Worm (Caenorhabditis elegans): ENCODE data around the gene C44H4.4.

Gene C44H4.4

DNA sequence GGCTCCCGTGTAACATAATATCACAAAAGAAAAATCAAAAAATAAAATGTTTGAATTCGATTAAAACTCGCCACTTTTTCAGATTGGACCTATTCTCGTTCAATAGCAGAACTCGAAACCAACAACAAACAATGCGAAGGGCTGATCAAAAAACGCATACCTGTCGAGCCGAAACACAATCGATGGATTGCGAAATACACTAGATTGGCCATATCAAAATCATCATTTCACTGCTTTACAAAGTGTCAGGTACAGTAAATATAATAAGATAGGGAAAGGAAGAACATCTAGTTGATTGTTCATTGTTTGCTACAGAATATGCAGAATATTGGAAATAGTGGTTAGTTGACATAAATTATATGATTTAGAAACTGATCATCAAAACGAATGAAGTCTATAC is 18.9 kb upstream of the C44H4.4 start:
- TF ChIP-seq pqm-1 (tag; optimal IDR thresholded peaks at IDR 0.05) (no peak), nhr-237 (tag; optimal IDR thresholded peaks at IDR 0.05) (no peak), eor-1 (tag; optimal IDR thresholded peaks at IDR 0.05) (no peak), nfya-1 (tag; optimal IDR thresholded peaks at IDR 0.05; ENCODE audit: insufficient read depth) (no peak), nhr-25 (tag; optimal IDR thresholded peaks at IDR 0.05) (no peak), pha-4 (tag; optimal IDR thresholded peaks at IDR 0.05) (no peak), lsy-12 (tag; optimal IDR thresholded peaks at IDR 0.05) (no peak), unc-39 (tag; optimal IDR thresholded peaks at IDR 0.05) (no peak), snpc-4 (tag; optimal IDR thresholded peaks at IDR 0.05) (no peak), nhr-23 (tag; optimal IDR thresholded peaks at IDR 0.05) (no peak), elt-1 (tag; optimal IDR thresholded peaks at IDR 0.05) (no peak)

- peak; percentile 42 for TF ChIP-seq unc-62 (GFP tag; optimal IDR thresholded peaks at IDR 0.05)
- TF ChIP-seq nhr-28 (tag; optimal IDR thresholded peaks at IDR 0.05) = no peak
- TF ChIP-seq ceh-9 (tag; optimal IDR thresholded peaks at IDR 0.05) = no peak
- TF ChIP-seq elt-1 (tag; optimal IDR thresholded peaks at IDR 0.05) = no peak
- TF ChIP-seq aly-2 (tag; optimal IDR thresholded peaks at IDR 0.05) = no peak
- peak; percentile 68 for TF ChIP-seq jun-1 (tag; optimal IDR thresholded peaks at IDR 0.05)
- TF ChIP-seq fkh-2 (tag; optimal IDR thresholded peaks at IDR 0.05) = no peak
- TF ChIP-seq pqm-1 (tag; optimal IDR thresholded peaks at IDR 0.05) = peak; percentile 44
- TF ChIP-seq sea-2 (GFP tag; optimal IDR thresholded peaks at IDR 0.05) = peak; percentile 45
- peak; percentile 79 for TF ChIP-seq egl-5 (tag; optimal IDR thresholded peaks at IDR 0.05)
- TF ChIP-seq elt-3 (tag; optimal IDR thresholded peaks at IDR 0.05) = no peak
- peak; percentile 6 for TF ChIP-seq ceh-16 (tag; optimal IDR thresholded peaks at IDR 0.05)
- no peak for TF ChIP-seq skn-1 (tag; optimal IDR thresholded peaks at IDR 0.05)
- peak; percentile 17 for TF ChIP-seq ama-1 (optimal IDR thresholded peaks at IDR 0.05)
- no peak for TF ChIP-seq tbx-2 (tag; optimal IDR thresholded peaks at IDR 0.05)
- TF ChIP-seq elt-2 (tag; optimal IDR thresholded peaks at IDR 0.05) = peak; percentile 61
- no peak for TF ChIP-seq lsy-12 (tag; optimal IDR thresholded peaks at IDR 0.05)
- TF ChIP-seq lin-39 (tag; optimal IDR thresholded peaks at IDR 0.05) = peak; percentile 81
- peak; percentile 86 for TF ChIP-seq pha-4 (tag; optimal IDR thresholded peaks at IDR 0.05)
- TF ChIP-seq fos-1 (tag; optimal IDR thresholded peaks at IDR 0.05) = peak; percentile 17
- TF ChIP-seq nhr-43 (tag; optimal IDR thresholded peaks at IDR 0.05; ENCODE audit: poor library complexity, severe bottlenecking) = no peak
- peak; percentile 92 for TF ChIP-seq nfya-1 (tag; optimal IDR thresholded peaks at IDR 0.05; ENCODE audit: insufficient read depth)
- no peak for TF ChIP-seq nhr-11 (tag; optimal IDR thresholded peaks at IDR 0.05)
- no peak for TF ChIP-seq nhr-237 (tag; optimal IDR thresholded peaks at IDR 0.05)
- no peak for TF ChIP-seq ztf-11 (tag; optimal IDR thresholded peaks at IDR 0.05)
- no peak for TF ChIP-seq daf-12 (tag; optimal IDR thresholded peaks at IDR 0.05)
- TF ChIP-seq ceh-28 (tag; optimal IDR thresholded peaks at IDR 0.05) = peak; percentile 79
- no peak for TF ChIP-seq ZK546.5 (tag; optimal IDR thresholded peaks at IDR 0.05)
- peak; percentile 86 for TF ChIP-seq snpc-4 (tag; optimal IDR thresholded peaks at IDR 0.05)
- no peak for TF ChIP-seq unc-39 (tag; optimal IDR thresholded peaks at IDR 0.05)
- TF ChIP-seq ceh-82 (tag; optimal IDR thresholded peaks at IDR 0.05) = no peak
- peak; percentile 52 for TF ChIP-seq lin-15B (tag; optimal IDR thresholded peaks at IDR 0.05)
- peak; percentile 77 for TF ChIP-seq nhr-23 (tag; optimal IDR thresholded peaks at IDR 0.05)
- peak; percentile 66 for TF ChIP-seq egl-27 (tag; optimal IDR thresholded peaks at IDR 0.05)
- peak; percentile 93 for TF ChIP-seq hmg-11 (tag; optimal IDR thresholded peaks at IDR 0.05)
- no peak for TF ChIP-seq zag-1 (tag; optimal IDR thresholded peaks at IDR 0.05)
- TF ChIP-seq ztf-4 (tag; optimal IDR thresholded peaks at IDR 0.05) = peak; percentile 8
- TF ChIP-seq nhr-67 (tag; optimal IDR thresholded peaks at IDR 0.05) = no peak
- peak; percentile 95 for TF ChIP-seq nhr-25 (tag; optimal IDR thresholded peaks at IDR 0.05)
- TF ChIP-seq mdl-1 (tag; optimal IDR thresholded peaks at IDR 0.05) = peak; percentile 80
- TF ChIP-seq fkh-10 (GFP tag; optimal IDR thresholded peaks at IDR 0.05) = no peak
These were observed 13.8 kb upstream of the C44H4.4 start, which contains the start of gene eor-2 for ce11 chrX:14602676-14603075. eor-2 (plus strand) TSS chrX:14603017.

DNA sequence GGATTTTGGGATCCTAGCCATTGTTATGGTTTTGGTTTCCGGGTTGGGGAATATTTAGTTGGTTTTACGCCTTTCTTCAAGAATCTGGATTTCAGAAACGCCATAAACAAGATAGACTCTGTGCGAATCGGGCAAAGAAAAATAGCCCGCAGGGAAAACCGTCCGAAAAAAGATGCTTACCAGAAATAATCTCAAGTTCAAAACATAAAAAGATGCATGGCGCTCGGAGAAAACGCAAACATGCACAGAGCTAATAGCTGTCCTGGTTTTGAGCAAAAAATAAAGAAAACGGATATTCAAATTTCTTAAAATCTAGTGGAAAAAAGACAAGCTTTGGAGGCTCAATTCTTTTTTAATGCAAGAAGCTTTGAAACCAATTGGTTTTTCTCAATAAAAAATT is 10.3 kb upstream of the C44H4.4 start, which contains the start of gene C44H4.6:
TSS of gene C44H4.6 (minus strand) at position 101 of the 400 bp plus-strand sequence.
- TF ChIP-seq nfya-1 (tag; optimal IDR thresholded peaks at IDR 0.05; ENCODE audit: insufficient read depth) = no peak
